Fruit fly (Drosophila melanogaster) whole organism, embryonic: Measurements from ENCODE around the gene CG15249.

Experiments used
- Ada2b ChIP-seq: fragments of 200-800 bp; sonication (Bioruptor generic); IDR thresholded peaks from 2 replicates; pipeline ENCODE4 v1.3.6; 2022; ENCODE audit warnings: missing biosample characterization, missing genetic modification characterization
- BtbVII ChIP-seq: fragments of 200-800 bp; sonication (Bioruptor generic); optimal IDR thresholded peaks from 3 replicates; lab custom pipeline; 2017; ENCODE audit warnings: missing biosample characterization, mild to moderate bottlenecking, missing genetic modification characterization
- C15 ChIP-seq: fragments of 200-800 bp; sonication (Bioruptor generic); IDR thresholded peaks from 3 replicates; pipeline ENCODE4 v1.3.6; 2022; ENCODE audit warnings: missing biosample characterization, missing genetic modification characterization
- CG12299 ChIP-seq: fragments of 200-800 bp; sonication (Bioruptor generic); optimal IDR thresholded peaks from 2 replicates; lab custom pipeline; 2018; ENCODE audit warnings: missing biosample characterization, mild to moderate bottlenecking, missing genetic modification characterization
- CG1233 ChIP-seq: fragments of 200-800 bp; sonication (Bioruptor generic); optimal IDR thresholded peaks from 4 replicates; lab custom pipeline; 2018; ENCODE audit warnings: missing biosample characterization, mild to moderate bottlenecking, missing genetic modification characterization
- CG12391 ChIP-seq: fragments of 200-800 bp; sonication (Bioruptor generic); optimal IDR thresholded peaks from 3 replicates; lab custom pipeline; 2018; ENCODE audit warnings: missing biosample characterization, mild to moderate bottlenecking, missing genetic modification characterization, moderate library complexity
- CG14050 ChIP-seq: fragments of 200-800 bp; sonication (Bioruptor generic); IDR thresholded peaks from 3 replicates; pipeline ENCODE4 v1.3.6; 2022; ENCODE audit warnings: missing biosample characterization, missing genetic modification characterization
- CG1602 ChIP-seq: fragments of 200-800 bp; sonication (Bioruptor generic); optimal IDR thresholded peaks from 3 replicates; lab custom pipeline; 2016; ENCODE audit warnings: missing biosample characterization, missing genetic modification characterization
- CG16779 ChIP-seq: fragments of 200-800 bp; sonication (Bioruptor generic); IDR thresholded peaks from 2 replicates; pipeline ENCODE4 v1.3.6; 2022; ENCODE audit warnings: missing biosample characterization, missing genetic modification characterization
- CG17912 ChIP-seq: fragments of 200-800 bp; sonication (Bioruptor generic); optimal IDR thresholded peaks from 2 replicates; lab custom pipeline; 2018; ENCODE audit warnings: missing biosample characterization, mild to moderate bottlenecking, missing genetic modification characterization
- CG1792 ChIP-seq: fragments of 200-800 bp; sonication (Bioruptor generic); optimal IDR thresholded peaks from 2 replicates; lab custom pipeline; 2016; ENCODE audit warnings: missing biosample characterization, missing genetic modification characterization
- CG2120 ChIP-seq: fragments of 200-800 bp; sonication (Bioruptor generic); optimal IDR thresholded peaks from 3 replicates; lab custom pipeline; 2016; ENCODE audit warnings: missing biosample characterization, missing genetic modification characterization
- CG2129 ChIP-seq: fragments of 200-800 bp; sonication (Bioruptor generic); IDR thresholded peaks from 2 replicates; pipeline ENCODE4 v1.3.6; 2022; ENCODE audit warnings: missing biosample characterization, missing genetic modification characterization; ENCODE audit not compliant: partially characterized antibody
- CG3065 ChIP-seq: fragments of 200-800 bp; sonication (Bioruptor generic); optimal IDR thresholded peaks from 2 replicates; lab custom pipeline; 2016; ENCODE audit warnings: missing biosample characterization, missing genetic modification characterization
- CG3281 ChIP-seq: fragments of 200-800 bp; sonication (Bioruptor generic); optimal IDR thresholded peaks from 3 replicates; lab custom pipeline; 2017; ENCODE audit warnings: missing biosample characterization, mild to moderate bottlenecking, missing genetic modification characterization
- CG33557 ChIP-seq: fragments of 200-800 bp; sonication (Bioruptor generic); optimal IDR thresholded peaks from 2 replicates; lab custom pipeline; 2019; ENCODE audit warnings: missing biosample characterization, mild to moderate bottlenecking, missing genetic modification characterization, moderate library complexity
- CG3847 ChIP-seq: fragments of 200-800 bp; sonication (Bioruptor generic); IDR thresholded peaks from 2 replicates; pipeline ENCODE4 v1.3.6; 2022; ENCODE audit warnings: missing biosample characterization, missing genetic modification characterization
- CG4360 ChIP-seq: fragments of 200-800 bp; sonication (Bioruptor generic); IDR thresholded peaks from 2 replicates; pipeline ENCODE4 v1.3.6; 2022; ENCODE audit warnings: missing biosample characterization, missing genetic modification characterization
- CG6175 ChIP-seq: fragments of 200-800 bp; sonication (Bioruptor generic); IDR thresholded peaks from 3 replicates; pipeline ENCODE4 v1.3.6; 2022; ENCODE audit warnings: missing biosample characterization, missing genetic modification characterization
- CG6272 ChIP-seq: fragments of 200-800 bp; sonication (Bioruptor generic); IDR thresholded peaks from 2 replicates; pipeline ENCODE4 v1.3.6; 2022; ENCODE audit warnings: missing biosample characterization, missing genetic modification characterization
- CG7745 ChIP-seq: fragments of 200-800 bp; sonication (Bioruptor generic); optimal IDR thresholded peaks from 2 replicates; lab custom pipeline; 2018; ENCODE audit warnings: missing biosample characterization, mild to moderate bottlenecking, missing genetic modification characterization, moderate library complexity
- CG8089 ChIP-seq: fragments of 200-800 bp; sonication (Bioruptor generic); optimal IDR thresholded peaks from 3 replicates; lab custom pipeline; 2016; ENCODE audit warnings: missing biosample characterization, missing genetic modification characterization
- CkIIα-i1 ChIP-seq: fragments of 200-800 bp; sonication (Bioruptor generic); IDR thresholded peaks from 2 replicates; pipeline ENCODE4 v1.3.6; 2022; ENCODE audit warnings: missing biosample characterization, missing genetic modification characterization
- Elba2 ChIP-seq: fragments of 200-800 bp; sonication (Bioruptor generic); optimal IDR thresholded peaks from 3 replicates; lab custom pipeline; 2016; ENCODE audit warnings: missing biosample characterization, missing genetic modification characterization
- GATAe ChIP-seq: fragments of 200-800 bp; sonication (Bioruptor generic); conservative IDR thresholded peaks from 2 replicates; pipeline ENCODE4 v1.3.6; 2022; ENCODE audit warnings: missing biosample characterization, missing genetic modification characterization
- H15 ChIP-seq: fragments of 200-800 bp; sonication (Bioruptor generic); IDR thresholded peaks from 3 replicates; pipeline ENCODE4 v1.3.6; 2022; ENCODE audit warnings: missing biosample characterization, missing genetic modification characterization
- HmgD ChIP-seq: fragments of 200-800 bp; sonication (Bioruptor generic); optimal IDR thresholded peaks from 3 replicates; lab custom pipeline; 2016; ENCODE audit warnings: missing biosample characterization, missing genetic modification characterization
- HmgZ ChIP-seq: fragments of 200-800 bp; sonication (Bioruptor generic); optimal IDR thresholded peaks from 2 replicates; lab custom pipeline; 2018; ENCODE audit warnings: missing biosample characterization, mild to moderate bottlenecking, missing genetic modification characterization
- NC2β ChIP-seq: fragments of 200-800 bp; sonication (Bioruptor generic); optimal IDR thresholded peaks from 2 replicates; lab custom pipeline; 2016; ENCODE audit warnings: missing biosample characterization, missing genetic modification characterization
- NfI ChIP-seq: fragments of 200-800 bp; sonication (Bioruptor generic); optimal IDR thresholded peaks from 3 replicates; lab custom pipeline; 2018; ENCODE audit warnings: missing biosample characterization, mild to moderate bottlenecking, missing genetic modification characterization, moderate library complexity
- PHDP ChIP-seq: fragments of 200-800 bp; sonication (Bioruptor generic); optimal IDR thresholded peaks from 3 replicates; lab custom pipeline; 2018; ENCODE audit warnings: missing biosample characterization, mild to moderate bottlenecking, missing genetic modification characterization, moderate library complexity
- Scr ChIP-seq: fragments of 200-800 bp; sonication (Bioruptor generic); IDR thresholded peaks from 2 replicates; pipeline ENCODE4 v1.3.6; 2022; ENCODE audit warnings: missing biosample characterization, missing genetic modification characterization; ENCODE audit not compliant: partially characterized antibody
- Taf1 ChIP-seq: fragments of 200-800 bp; sonication (Bioruptor generic); IDR thresholded peaks from 2 replicates; pipeline ENCODE4 v1.3.6; 2022; ENCODE audit warnings: missing biosample characterization, missing genetic modification characterization
- abd-A ChIP-seq: fragments of 200-800 bp; sonication (Bioruptor generic); optimal IDR thresholded peaks from 3 replicates; lab custom pipeline; 2019; ENCODE audit warnings: missing biosample characterization, mild to moderate bottlenecking, missing genetic modification characterization, moderate library complexity
- ash1 ChIP-seq: fragments of 200-800 bp; sonication (Bioruptor generic); optimal IDR thresholded peaks from 2 replicates; lab custom pipeline; 2018; ENCODE audit warnings: missing biosample characterization, mild to moderate bottlenecking, missing genetic modification characterization
- ato ChIP-seq: fragments of 200-800 bp; sonication (Bioruptor generic); IDR thresholded peaks from 2 replicates; pipeline ENCODE4 v1.3.6; 2022; ENCODE audit warnings: missing biosample characterization, missing genetic modification characterization; ENCODE audit not compliant: partially characterized antibody
- bigmax ChIP-seq: fragments of 200-800 bp; sonication (Bioruptor generic); optimal IDR thresholded peaks from 2 replicates; lab custom pipeline; 2018; ENCODE audit warnings: missing biosample characterization, mild to moderate bottlenecking, missing genetic modification characterization
- cwo ChIP-seq: fragments of 200-800 bp; sonication (Bioruptor generic); optimal IDR thresholded peaks from 3 replicates; lab custom pipeline; 2017; ENCODE audit warnings: missing biosample characterization, missing genetic modification characterization, mild to moderate bottlenecking, moderate library complexity, missing genetic modification reagents
- dpn ChIP-seq, 2 experiments: fragments of 200-800 bp; sonication (Bioruptor generic); optimal IDR thresholded peaks; 3 replicates each; lab custom pipeline; 2016; ENCODE audit warnings: missing biosample characterization in 2 of 2, missing genetic modification characterization in 2 of 2
- gcm ChIP-seq: fragments of 200-800 bp; sonication (Bioruptor generic); optimal IDR thresholded peaks from 2 replicates; lab custom pipeline; 2019; ENCODE audit warnings: missing biosample characterization, mild to moderate bottlenecking, missing genetic modification characterization, moderate library complexity
- gcm2 ChIP-seq: fragments of 200-800 bp; sonication (Bioruptor generic); optimal IDR thresholded peaks from 2 replicates; lab custom pipeline; 2016; ENCODE audit warnings: missing biosample characterization, missing genetic modification characterization
- ham ChIP-seq: fragments of 200-800 bp; sonication (Bioruptor generic); IDR thresholded peaks from 2 replicates; pipeline ENCODE4 v1.3.6; 2022; ENCODE audit warnings: missing biosample characterization, missing genetic modification characterization
- hth ChIP-seq: fragments of >200 bp; optimal IDR thresholded peaks from 2 replicates; lab custom pipeline; 2017; ENCODE audit warnings: inconsistent platforms
- lmd ChIP-seq: fragments of 200-800 bp; sonication (Bioruptor generic); IDR thresholded peaks from 2 replicates; pipeline ENCODE4 v1.3.6; 2022; ENCODE audit warnings: missing biosample characterization, missing genetic modification characterization
- oc ChIP-seq: fragments of 200-800 bp; sonication (Bioruptor generic); optimal IDR thresholded peaks from 2 replicates; lab custom pipeline; 2018; ENCODE audit warnings: missing biosample characterization, mild to moderate bottlenecking, missing genetic modification characterization, moderate library complexity
- onecut ChIP-seq: fragments of 200-800 bp; sonication (Bioruptor generic); IDR thresholded peaks from 2 replicates; pipeline ENCODE4 v1.3.6; 2022; ENCODE audit warnings: missing biosample characterization, missing genetic modification characterization
- pan ChIP-seq, 4 experiments: fragments of >200 bp in 3 of 4; fragments of 200-800 bp in 1 of 4; sonication (Bioruptor generic) in 1 of 4; optimal IDR thresholded peaks in 3 of 4; IDR thresholded peaks in 1 of 4; 2 replicates each; pipeline versions ENCODE4 v1.3.6 to Lab custom; 2017 to 2022; ENCODE audit warnings: missing biosample characterization in 2 of 4, missing genetic modification characterization in 2 of 4, mixed read lengths in 1 of 4
- ro ChIP-seq: fragments of 200-800 bp; sonication (Bioruptor generic); IDR thresholded peaks from 2 replicates; pipeline ENCODE4 v1.3.6; 2022; ENCODE audit warnings: missing biosample characterization, missing genetic modification characterization
- scrt ChIP-seq: fragments of 200-800 bp; sonication (Bioruptor generic); optimal IDR thresholded peaks from 2 replicates; lab custom pipeline; 2018; ENCODE audit warnings: missing biosample characterization, mild to moderate bottlenecking, missing genetic modification characterization, moderate library complexity
- sqz ChIP-seq: fragments of 200-800 bp; sonication (Bioruptor generic); optimal IDR thresholded peaks from 3 replicates; lab custom pipeline; 2018; ENCODE audit warnings: missing biosample characterization, mild to moderate bottlenecking, missing genetic modification characterization
- zen2 ChIP-seq: fragments of 200-800 bp; sonication (Bioruptor generic); IDR thresholded peaks from 3 replicates; pipeline ENCODE4 v1.3.6; 2022; ENCODE audit warnings: missing biosample characterization, missing genetic modification characterization; ENCODE audit not compliant: partially characterized antibody

Gene CG15249

DNA sequence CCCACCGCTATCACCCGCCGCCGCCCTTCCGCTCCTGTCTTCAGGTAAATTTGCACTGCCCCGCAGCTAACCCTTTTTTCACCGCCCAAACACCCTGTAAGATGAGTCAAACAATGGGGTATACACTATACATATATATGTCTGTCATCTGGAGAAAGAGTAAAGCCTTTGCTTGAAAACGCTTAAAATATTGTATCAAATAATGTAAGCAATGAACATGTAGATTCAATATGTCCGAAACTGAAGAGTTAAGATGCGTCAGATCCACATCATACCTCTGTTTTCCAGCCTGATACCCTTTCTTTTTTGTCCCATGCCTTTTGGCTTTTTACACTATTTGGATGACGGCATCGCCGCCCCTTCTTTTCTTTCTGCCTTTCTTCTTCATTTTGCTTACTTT is 6.6 kb downstream of the CG15249 start (continued):
- 0 out of 2 replicates have a peak, but pooled peaks have one; percentile 19 for TF ChIP-seq CG3847 (GFP tag; lab: Robert Waterston, UW)
- no peak for TF ChIP-seq abd-A (tag; lab: Kevin White, UChicago)
- no peak for TF ChIP-seq cwo (GFP tag; lab: Kevin White, UChicago)
- no peak for TF ChIP-seq Taf1 (GFP tag; lab: Robert Waterston, UW)
- TF ChIP-seq zen2 (GFP tag; lab: Robert Waterston, UW): no peak
- TF ChIP-seq Elba2: no peak
- TF ChIP-seq CG1602 (GFP tag; lab: Kevin White, UChicago): no peak
- TF ChIP-seq CkIIα-i1: no peak
- TF ChIP-seq pan (optimal IDR thresholded peaks at IDR 0.05; lab: Kevin White, UChicago): no peak
- TF ChIP-seq pan (GFP tag; optimal IDR thresholded peaks at IDR 0.05 in 1 of 2, IDR thresholded peaks at IDR 0.05 in 1 of 2): peak in 1 of 2 experiments; percentile 69
- no peak for TF ChIP-seq CG1233 (GFP tag; lab: Kevin White, UChicago)
- no peak for TF ChIP-seq NC2β
- no peak for TF ChIP-seq CG4360 (GFP tag; lab: Robert Waterston, UW)
- no peak for TF ChIP-seq C15 (GFP tag; lab: Robert Waterston, UW)
- TF ChIP-seq Ada2b (GFP tag; lab: Robert Waterston, UW): peak; percentile 69
- no peak for TF ChIP-seq gcm (GFP tag; lab: Kevin White, UChicago)
- peak; percentile 9 for TF ChIP-seq PHDP (tag; lab: Kevin White, UChicago)
- TF ChIP-seq CG1792 (GFP tag; lab: Kevin White, UChicago): no peak
- TF ChIP-seq CG14050 (GFP tag; lab: Robert Waterston, UW): no peak
- TF ChIP-seq HmgD (GFP tag; lab: Kevin White, UChicago): no peak
- TF ChIP-seq dpn (GFP tag; optimal IDR thresholded peaks at IDR 0.05; lab: Kevin White, UChicago): peak; percentile 1 to 29
- peak; percentile 45 for TF ChIP-seq CG2120 (GFP tag; lab: Kevin White, UChicago)
- TF ChIP-seq CG12391 (tag; lab: Kevin White, UChicago): no peak
- no peak for TF ChIP-seq CG16779 (GFP tag; lab: Robert Waterston, UW)
- no peak for TF ChIP-seq ham (GFP tag; lab: Robert Waterston, UW)
- 0 out of 2 replicates have a peak, but pooled peaks have one; percentile 31 for TF ChIP-seq CG6272
- no peak for TF ChIP-seq HmgZ
- TF ChIP-seq onecut: no peak
- TF ChIP-seq gcm2 (GFP tag; lab: Kevin White, UChicago): no peak
- TF ChIP-seq CG3065 (GFP tag; lab: Kevin White, UChicago): no peak
- TF ChIP-seq sqz (GFP tag; lab: Kevin White, UChicago): no peak
- no peak for TF ChIP-seq Scr (GFP tag; lab: Robert Waterston, UW)
- TF ChIP-seq scrt (GFP tag; lab: Kevin White, UChicago): no peak
- no peak for TF ChIP-seq CG3281 (GFP tag; lab: Kevin White, UChicago)
- no peak for TF ChIP-seq CG2129 (GFP tag; lab: Robert Waterston, UW)
- TF ChIP-seq CG12299 (tag; lab: Kevin White, UChicago): no peak
- no peak for TF ChIP-seq ro
- TF ChIP-seq ash1: no peak
- TF ChIP-seq CG17912 (GFP tag; lab: Kevin White, UChicago): no peak
- no peak for TF ChIP-seq CG6175 (GFP tag; lab: Robert Waterston, UW)
- no peak for TF ChIP-seq oc (tag; lab: Kevin White, UChicago)
- peak; percentile 63 for TF ChIP-seq lmd
- 0 out of 3 replicates have a peak, but pooled peaks have one; percentile 44 for TF ChIP-seq H15 (GFP tag; lab: Robert Waterston, UW)
- TF ChIP-seq NfI (GFP tag; lab: Kevin White, UChicago): peak; percentile 43
- TF ChIP-seq ato: no peak
- no peak for TF ChIP-seq CG33557 (GFP tag; lab: Kevin White, UChicago)
- TF ChIP-seq bigmax (GFP tag; lab: Kevin White, UChicago): no peak
- TF ChIP-seq hth (lab: Kevin White, UChicago): no peak
- no peak for TF ChIP-seq CG8089
- TF ChIP-seq BtbVII (GFP tag; lab: Kevin White, UChicago): no peak
- no peak for TF ChIP-seq GATAe (GFP tag; lab: Robert Waterston, UW)
- TF ChIP-seq CG7745: no peak
